Fruit fly (Drosophila melanogaster): ENCODE data around the gene CG3224.

The CG3224 gene

dm6 chrX:6700263-6700989, 39.2 kb upstream of the CG3224 start:
- TF ChIP-seq CG17801 (GFP tag; optimal IDR thresholded peaks at IDR 0.05; ENCODE audit: partially characterized antibody), result peak; percentile 16

dm6 chrX:6699255-6699885, 38.1 kb upstream of the CG3224 start, which contains the start of gene CG14441:
CG14441 (plus strand) TSS chrX:6699508.
- peak; percentile 87 for TF ChIP-seq CG17801 (GFP tag; optimal IDR thresholded peaks at IDR 0.05; ENCODE audit: partially characterized antibody)

- TF ChIP-seq CG17801 (GFP tag; optimal IDR thresholded peaks at IDR 0.05; ENCODE audit: partially characterized antibody), result peak; percentile 24
These were observed 37.1 kb upstream of the CG3224 start, which contains the start of gene CG14440 for dm6 chrX:6698248-6698812. CG14440 (minus strand) TSS chrX:6698567.

- TF ChIP-seq CG17801 (GFP tag; optimal IDR thresholded peaks at IDR 0.05; ENCODE audit: partially characterized antibody), result peak; percentile 8
These were observed 35.2 kb upstream of the CG3224 start for dm6 chrX:6696467-6696866.

dm6 chrX:6694979-6695388, 33.7 kb upstream of the CG3224 start, which contains the start of gene CG14442:
CG14442 (minus strand) TSS chrX:6695007.
- TF ChIP-seq CG17801 (GFP tag; optimal IDR thresholded peaks at IDR 0.05; ENCODE audit: partially characterized antibody), result peak; percentile 37

dm6 chrX:6694105-6694788, 33.0 kb upstream of the CG3224 start:
- peak; percentile 22 for TF ChIP-seq CG17801 (GFP tag; optimal IDR thresholded peaks at IDR 0.05; ENCODE audit: partially characterized antibody)

dm6 chrX:6688620-6689400, 27.5 kb upstream of the CG3224 start, which contains the start of gene CG3184:
CG3184 (minus strand) TSS chrX:6688774.
- no peak for TF ChIP-seq CG17801 (GFP tag; optimal IDR thresholded peaks at IDR 0.05; ENCODE audit: partially characterized antibody)

- TF ChIP-seq CG17801 (GFP tag; optimal IDR thresholded peaks at IDR 0.05; ENCODE audit: partially characterized antibody), result no peak
These were observed 26.0 kb upstream of the CG3224 start, which contains the start of gene CG44303 for dm6 chrX:6687267-6687666. CG44303 (minus strand) TSS chrX:6687420.

- TF ChIP-seq CG17801 (GFP tag; optimal IDR thresholded peaks at IDR 0.05; ENCODE audit: partially characterized antibody), result peak; percentile 50
These were observed 22.6 kb upstream of the CG3224 start, which contains the start of gene Pink1 for dm6 chrX:6683635-6684499. Pink1 (plus strand) TSS chrX:6683798.

dm6 chrX:6681467-6681866, 20.2 kb upstream of the CG3224 start, which contains the start of gene Fum2:
Fum2 (plus strand) TSS chrX:6681767.
- no peak for TF ChIP-seq CG17801 (GFP tag; optimal IDR thresholded peaks at IDR 0.05; ENCODE audit: partially characterized antibody)

dm6 chrX:6679502-6679810, 18.2 kb upstream of the CG3224 start:
- no peak for TF ChIP-seq CG17801 (GFP tag; optimal IDR thresholded peaks at IDR 0.05; ENCODE audit: partially characterized antibody)

dm6 chrX:6678635-6679501, 17.6 kb upstream of the CG3224 start, which contains the start of gene ND-ASHI:
ND-ASHI (minus strand) TSS chrX:6679118.
- peak; percentile 88 for TF ChIP-seq CG17801 (GFP tag; optimal IDR thresholded peaks at IDR 0.05; ENCODE audit: partially characterized antibody)
